Worm (Caenorhabditis elegans) whole organism, young adult: Measurements from ENCODE around the gene pitr-6.

Experiments
- F57C9.4 ChIP-seq: sonication (generic microtip); optimal IDR thresholded peaks from 2 replicates; lab custom pipeline; 2017; ENCODE audit warnings: mild to moderate bottlenecking, missing genetic modification characterization, missing compliant biosample characterization
- T07F8.4 ChIP-seq: sonication (generic microtip); optimal IDR thresholded peaks from 2 replicates; lab custom pipeline; 2016; ENCODE audit warnings: mild to moderate bottlenecking, missing genetic modification characterization, moderate library complexity, missing compliant biosample characterization
- T26A5.8 ChIP-seq: sonication (generic microtip); optimal IDR thresholded peaks from 2 replicates; lab custom pipeline; 2016; ENCODE audit warnings: missing genetic modification characterization, missing compliant biosample characterization
- Y53F4B.3 ChIP-seq: fragments of 200-800 bp; sonication (Bioruptor generic); IDR thresholded peaks from 2 replicates; pipeline ENCODE4 v1.3.6; 2022; ENCODE audit warnings: missing genetic modification reagents, missing genetic modification characterization, missing compliant biosample characterization
- athp-1 ChIP-seq: sonication (generic microtip); optimal IDR thresholded peaks from 2 replicates; lab custom pipeline; 2017; ENCODE audit warnings: mild to moderate bottlenecking, missing genetic modification characterization, missing compliant biosample characterization
- bed-2 ChIP-seq: fragments of 200-800 bp; sonication (Bioruptor generic); IDR thresholded peaks from 2 replicates; pipeline ENCODE4 v1.3.6; 2022; ENCODE audit warnings: missing genetic modification reagents, missing genetic modification characterization, missing compliant biosample characterization
- fkh-3 ChIP-seq: sonication (generic microtip); optimal IDR thresholded peaks from 2 replicates; lab custom pipeline; 2016; ENCODE audit warnings: mild to moderate bottlenecking, missing genetic modification characterization, missing compliant biosample characterization
- him-1 ChIP-seq: sonication (generic microtip); optimal IDR thresholded peaks from 2 replicates; lab custom pipeline; 2016; ENCODE audit warnings: missing genotype, missing genetic modification reagents, missing genetic modification characterization, missing compliant biosample characterization
- hmg-20 ChIP-seq: fragments of 200-800 bp; sonication (Bioruptor generic); IDR thresholded peaks from 2 replicates; pipeline ENCODE4 v1.3.6; 2022; ENCODE audit warnings: missing genetic modification reagents, missing genetic modification characterization, missing compliant biosample characterization
- madf-3 ChIP-seq: fragments of 200-800 bp; sonication (Bioruptor generic); IDR thresholded peaks from 2 replicates; pipeline ENCODE4 v1.3.6; 2022; ENCODE audit warnings: missing genetic modification reagents, missing genetic modification characterization, missing compliant biosample characterization
- sdz-38 ChIP-seq: sonication (generic microtip); optimal IDR thresholded peaks from 2 replicates; lab custom pipeline; 2016; ENCODE audit warnings: missing genotype, missing genetic modification characterization, missing compliant biosample characterization
- snpc-1.1 ChIP-seq: sonication (generic microtip); optimal IDR thresholded peaks from 2 replicates; lab custom pipeline; 2017; ENCODE audit warnings: missing genetic modification characterization, mild to moderate bottlenecking, missing compliant biosample characterization, antibody characterized with exemption, moderate library complexity, missing genotype, missing genetic modification reagents; ENCODE audit not compliant: insufficient read depth
- snpc-1.3 ChIP-seq: sonication (generic microtip); optimal IDR thresholded peaks from 2 replicates; lab custom pipeline; 2017; ENCODE audit warnings: missing genetic modification characterization, mild to moderate bottlenecking, missing compliant biosample characterization, antibody characterized with exemption, moderate library complexity, missing genotype, missing genetic modification reagents; ENCODE audit not compliant: insufficient read depth
- ztf-18 ChIP-seq: sonication (generic microtip); optimal IDR thresholded peaks from 2 replicates; lab custom pipeline; 2016; ENCODE audit warnings: missing genotype, mild to moderate bottlenecking, missing genetic modification characterization, missing compliant biosample characterization

The pitr-6 gene

ce11 chrII:12494556-12495131, 49.5 kb downstream of the pitr-6 start, which contains the start of gene col-85 (continued):
- TF ChIP-seq sdz-38 (tag; lab: Kevin White, UChicago) (no peak), fkh-3 (tag; lab: Kevin White, UChicago) (peak; percentile 87), T07F8.4 (peak; percentile 85)

- TF ChIP-seq madf-3 (no peak), athp-1 (tag; lab: Kevin White, UChicago) (no peak), Y53F4B.3 (no peak), snpc-1.3 (tag; lab: Kevin White, UChicago) (no peak), hmg-20 (GFP tag; lab: Robert Waterston, UW) (no peak), bed-2 (GFP tag; lab: Robert Waterston, UW) (no peak), him-1 (tag; lab: Kevin White, UChicago) (no peak), F57C9.4 (no peak), snpc-1.1 (tag; lab: Kevin White, UChicago) (no peak), T26A5.8 (tag; lab: Kevin White, UChicago) (no peak), ztf-18 (tag; lab: Kevin White, UChicago) (no peak)
- TF ChIP-seq, all 124 proteins: peak for 0
These were observed 51.9 kb downstream of the pitr-6 start, which contains the start of gene T21B4.3 for ce11 chrII:12496981-12497380. Gene T21B4.3 (minus strand): TSS chrII:12497081.
